Fruit fly (Drosophila melanogaster): ENCODE results near the gene CAH9.

Gene CAH9

dm6 chr3R:27106134-27106694, at the start of gene CAH9:
Gene CAH9 (minus strand): TSS chr3R:27106184.
- no peak for TF ChIP-seq CG8478 (optimal IDR thresholded peaks at IDR 0.05)
- TF ChIP-seq CTCF (optimal IDR thresholded peaks at IDR 0.05), result no peak

dm6 chr3R:27154001-27154400, 48.0 kb upstream of the CAH9 start:
- TF ChIP-seq CTCF (optimal IDR thresholded peaks at IDR 0.05), result no peak
- no peak for TF ChIP-seq CG8478 (optimal IDR thresholded peaks at IDR 0.05)

dm6 chr3R:27153062-27153878, 47.3 kb upstream of the CAH9 start:
- TF ChIP-seq CTCF (optimal IDR thresholded peaks at IDR 0.05), result no peak
- no peak for TF ChIP-seq CG8478 (optimal IDR thresholded peaks at IDR 0.05)

dm6 chr3R:27152129-27152968, 46.4 kb upstream of the CAH9 start:
- TF ChIP-seq CG8478 (optimal IDR thresholded peaks at IDR 0.05), result no peak
- TF ChIP-seq CTCF (optimal IDR thresholded peaks at IDR 0.05), result no peak

dm6 chr3R:27151516-27151823, 45.5 kb upstream of the CAH9 start, which contains the start of gene Men-b:
Gene Men-b (plus strand): TSS chr3R:27151662.
- no peak for TF ChIP-seq CG8478 (optimal IDR thresholded peaks at IDR 0.05)
- TF ChIP-seq CTCF (optimal IDR thresholded peaks at IDR 0.05), result peak; percentile 79 to 80

- TF ChIP-seq CG8478 (optimal IDR thresholded peaks at IDR 0.05) (no peak), CTCF (optimal IDR thresholded peaks at IDR 0.05) (peak; percentile 26 to 44)
These were observed 44.9 kb upstream of the CAH9 start, which contains the start of gene CG6051 for dm6 chr3R:27150685-27151515. Gene CG6051 (minus strand): TSS chr3R:27151069.

- TF ChIP-seq CTCF (optimal IDR thresholded peaks at IDR 0.05) (no peak), CG8478 (optimal IDR thresholded peaks at IDR 0.05) (no peak)
These were observed 44.1 kb upstream of the CAH9 start for dm6 chr3R:27149884-27150676.

- no peak for TF ChIP-seq CG8478 (optimal IDR thresholded peaks at IDR 0.05)
- no peak for TF ChIP-seq CTCF (optimal IDR thresholded peaks at IDR 0.05)
These were observed 43.1 kb upstream of the CAH9 start for dm6 chr3R:27148812-27149769.

- TF ChIP-seq CTCF (optimal IDR thresholded peaks at IDR 0.05), result no peak
- TF ChIP-seq CG8478 (optimal IDR thresholded peaks at IDR 0.05), result no peak
These were observed 34.0 kb upstream of the CAH9 start for dm6 chr3R:27139963-27140362.

dm6 chr3R:27138700-27139099, 32.7 kb upstream of the CAH9 start:
- no peak for TF ChIP-seq CG8478 (optimal IDR thresholded peaks at IDR 0.05)
- TF ChIP-seq CTCF (optimal IDR thresholded peaks at IDR 0.05), result no peak

dm6 chr3R:27137914-27138323, 31.9 kb upstream of the CAH9 start:
- TF ChIP-seq CTCF (optimal IDR thresholded peaks at IDR 0.05) (no peak), CG8478 (optimal IDR thresholded peaks at IDR 0.05) (no peak)

- TF ChIP-seq CG8478 (optimal IDR thresholded peaks at IDR 0.05) (no peak), CTCF (optimal IDR thresholded peaks at IDR 0.05) (no peak)
These were observed 30.0 kb upstream of the CAH9 start for dm6 chr3R:27135692-27136641.
